Fruit fly (Drosophila melanogaster) whole organism, pupa: ENCODE measurements around the gene Lsp2.

Experiments
- CG13204 ChIP-seq: fragments of 200-800 bp; sonication (Bioruptor generic); optimal IDR thresholded peaks from 2 replicates; lab custom pipeline; 2018; ENCODE audit warnings: missing biosample characterization, mild to moderate bottlenecking, missing genetic modification characterization, moderate library complexity
- Ets98B ChIP-seq: fragments of 200-800 bp; sonication (Bioruptor generic); IDR thresholded peaks from 2 replicates; pipeline ENCODE4 v1.3.6; 2022; ENCODE audit warnings: missing biosample characterization, missing genetic modification characterization

DNA sequence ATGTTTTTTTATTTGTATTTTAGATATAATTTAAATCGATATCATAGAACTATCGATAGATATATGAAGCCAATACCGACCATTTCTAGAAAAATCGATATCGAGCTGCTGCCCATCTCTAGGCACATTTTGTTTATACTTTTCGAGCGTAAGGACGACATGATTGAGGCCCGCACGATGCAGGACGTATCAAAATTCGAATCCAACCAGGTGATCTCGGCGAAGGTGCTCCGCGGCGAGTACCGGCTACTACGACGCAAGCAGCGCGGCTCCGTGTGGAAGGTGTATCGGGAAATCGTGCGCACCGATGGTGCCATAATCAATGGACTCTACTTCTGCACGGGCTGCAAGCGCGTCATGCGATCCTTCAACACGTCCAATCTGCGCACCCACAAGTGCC is 11.0 kb upstream of the Lsp2 start, which contains the start of gene ssp:
- no peak for TF ChIP-seq Ets98B
- TF ChIP-seq CG13204 (GFP tag; lab: Kevin White, UChicago) = no peak
